Fruit fly (Drosophila melanogaster): ENCODE results near the gene bigmax.

The bigmax gene

dm6 chr3R:27288202-27289135 is at the start of gene bigmax, which contains the start of gene Hmu (continued):
- TF ChIP-seq D (optimal IDR thresholded peaks at IDR 0.05) (no peak), D (GFP tag; optimal IDR thresholded peaks at IDR 0.05) (peak; percentile 53), Scr (GFP tag; IDR thresholded peaks at IDR 0.05; ENCODE audit: partially characterized antibody) (peak; percentile 96), chn (GFP tag; optimal IDR thresholded peaks at IDR 0.05) (peak; percentile 79), HHEX (GFP tag; optimal IDR thresholded peaks at IDR 0.05) (peak; percentile 74), E2f2 (GFP tag; IDR thresholded peaks at IDR 0.05) (peak; percentile 61), CkIIα-i1 (GFP tag; IDR thresholded peaks at IDR 0.05) (no peak), ro (GFP tag; IDR thresholded peaks at IDR 0.05) (peak; percentile 53), HmgZ (tag; optimal IDR thresholded peaks at IDR 0.05) (peak; percentile 89), CG2712 (tag; optimal IDR thresholded peaks at IDR 0.05) (peak; percentile 86), sim (GFP tag; IDR thresholded peaks at IDR 0.05) (no peak), stc (GFP tag; IDR thresholded peaks at IDR 0.05) (peak; percentile 78), BEAF-32 (GFP tag; optimal IDR thresholded peaks at IDR 0.05) (peak; percentile 99), CG15011 (GFP tag; optimal IDR thresholded peaks at IDR 0.05) (peak; percentile 6), Sox100B (GFP tag; optimal IDR thresholded peaks at IDR 0.05) (no peak), danr (GFP tag; IDR thresholded peaks at IDR 0.05) (peak; percentile 48; the same call in 1 of the 2 replicates), Hr78 (GFP tag; optimal IDR thresholded peaks at IDR 0.05) (peak in 1 of 2 experiments; percentile 80), lilli (GFP tag; optimal IDR thresholded peaks at IDR 0.05) (peak; percentile 94), gsb-n (tag; optimal IDR thresholded peaks at IDR 0.05) (peak; percentile 62), CG10267 (tag; optimal IDR thresholded peaks at IDR 0.05) (peak; percentile 83), chinmo (GFP tag; IDR thresholded peaks at IDR 0.05; ENCODE audit: partially characterized antibody) (peak; percentile 81; the same call in 2 of the 4 replicates), Fer1 (GFP tag; optimal IDR thresholded peaks at IDR 0.05) (peak; percentile 79), CG13424 (tag; optimal IDR thresholded peaks at IDR 0.05) (peak; percentile 86), insv (GFP tag; optimal IDR thresholded peaks at IDR 0.05) (peak in 1 of 2 experiments; percentile 38), CG10565 (GFP tag; optimal IDR thresholded peaks at IDR 0.05) (peak; percentile 36), CG14965 (GFP tag; optimal IDR thresholded peaks at IDR 0.05; ENCODE audit: borderline replicate concordance) (peak; percentile 65), jumu (GFP tag; optimal IDR thresholded peaks at IDR 0.05) (peak; percentile 89), knrl (GFP tag; IDR thresholded peaks at IDR 0.05; ENCODE audit: partially characterized antibody) (peak; percentile 96), vnd (GFP tag; IDR thresholded peaks at IDR 0.05; ENCODE audit: partially characterized antibody) (peak; percentile 88), aop (GFP tag; IDR thresholded peaks at IDR 0.05) (no peak), rib (GFP tag; IDR thresholded peaks at IDR 0.05) (peak; percentile 54; the same call in 1 of the 2 replicates), jigr1 (GFP tag; IDR thresholded peaks at IDR 0.05) (peak; percentile 74; the same call in 2 of the 3 replicates), onecut (GFP tag; IDR thresholded peaks at IDR 0.05) (peak; percentile 59), nerfin-1 (tag; optimal IDR thresholded peaks at IDR 0.05) (peak; percentile 78), CG32772 (GFP tag; IDR thresholded peaks at IDR 0.05) (peak; percentile 80), CG34422 (GFP tag; IDR thresholded peaks at IDR 0.05) (peak; percentile 91), CG16813 (GFP tag; IDR thresholded peaks at IDR 0.05; ENCODE audit: partially characterized antibody) (peak; percentile 95), Bteb2 (GFP tag; optimal IDR thresholded peaks at IDR 0.05) (peak; percentile 88), CG10321 (GFP tag; IDR thresholded peaks at IDR 0.05) (no peak), row (GFP tag; IDR thresholded peaks at IDR 0.05) (peak; percentile 97), ftz-f1 (GFP tag; optimal IDR thresholded peaks at IDR 0.05) (peak; percentile 95), CG10209 (GFP tag; optimal IDR thresholded peaks at IDR 0.05) (peak; percentile 76), CG14710 (tag; optimal IDR thresholded peaks at IDR 0.05) (peak; percentile 88), phol (tag; optimal IDR thresholded peaks at IDR 0.05) (peak; percentile 87), CG8924 (tag; optimal IDR thresholded peaks at IDR 0.05) (peak; percentile 80), Sin3A (optimal IDR thresholded peaks at IDR 0.05) (peak; percentile 88), Asciz (GFP tag; optimal IDR thresholded peaks at IDR 0.05) (peak; percentile 36), exex (tag; optimal IDR thresholded peaks at IDR 0.05) (peak; percentile 65)

All from whole organism, embryonic.